Worm (Caenorhabditis elegans): ENCODE results near the gene mec-12.

DNA sequence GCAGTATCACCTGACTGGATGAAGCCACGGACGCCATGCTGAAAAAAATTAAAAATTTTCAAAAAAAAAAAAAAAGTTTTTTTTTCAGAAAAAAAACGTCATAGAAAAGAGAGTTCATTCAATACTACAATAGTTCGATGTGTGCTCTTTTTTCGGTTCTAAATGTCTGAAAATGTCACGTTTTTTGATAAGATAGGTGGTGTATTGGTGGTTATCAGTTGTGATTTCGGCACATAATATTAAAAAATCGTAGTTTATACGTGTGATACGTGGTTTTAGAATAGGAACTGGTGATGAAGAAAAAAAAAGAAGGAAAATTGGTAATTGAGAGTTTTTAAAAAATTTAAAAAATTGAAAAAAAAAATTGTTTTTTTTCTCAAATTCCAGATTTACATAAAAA is 22.1 kb downstream of the mec-12 start:
- TF ChIP-seq egl-27 (tag; optimal IDR thresholded peaks at IDR 0.05), result no peak
- no peak for TF ChIP-seq nhr-77 (tag; optimal IDR thresholded peaks at IDR 0.05)
- TF ChIP-seq snpc-4 (tag; optimal IDR thresholded peaks at IDR 0.05), result no peak
- no peak for TF ChIP-seq lin-13 (GFP tag; optimal IDR thresholded peaks at IDR 0.05)

Data from whole organism, L1 larva.